Worm (Caenorhabditis elegans) whole organism, late embryonic: ENCODE measurements around the gene C28G1.2.
A peak's percentile ranks its signal among the peaks of the same experiment; 100 is the strongest.

Source experiments
- C08G9.2 ChIP-seq: sonication (generic microtip); optimal IDR thresholded peaks from 2 replicates; lab custom pipeline; 2016; ENCODE audit warnings: mild to moderate bottlenecking, missing genetic modification characterization, moderate library complexity, missing compliant biosample characterization
- K02D7.2 ChIP-seq: sonication (generic microtip); optimal IDR thresholded peaks from 2 replicates; lab custom pipeline; 2017; ENCODE audit warnings: mild to moderate bottlenecking, missing genetic modification characterization, missing compliant biosample characterization
- T23F11.4 ChIP-seq: fragments of 200-800 bp; sonication (Bioruptor generic); optimal IDR thresholded peaks from 2 replicates; lab custom pipeline; 2018; ENCODE audit warnings: mild to moderate bottlenecking, missing genetic modification characterization, missing compliant biosample characterization
- ahr-1 ChIP-seq: sonication (generic microtip); optimal IDR thresholded peaks from 2 replicates; lab custom pipeline; 2016; ENCODE audit warnings: missing genetic modification characterization, missing compliant biosample characterization
- ceh-14 ChIP-seq: sonication (generic microtip); optimal IDR thresholded peaks from 2 replicates; lab custom pipeline; 2016; ENCODE audit warnings: missing genotype, missing genetic modification characterization, missing compliant biosample characterization
- ceh-19 ChIP-seq: fragments of 200-800 bp; sonication (Bioruptor generic); optimal IDR thresholded peaks from 2 replicates; lab custom pipeline; 2018; ENCODE audit warnings: mild to moderate bottlenecking, missing genetic modification characterization, missing compliant biosample characterization
- ceh-2 ChIP-seq: sonication (generic microtip); optimal IDR thresholded peaks from 2 replicates; lab custom pipeline; 2016; ENCODE audit warnings: missing genotype, missing genetic modification characterization, missing compliant biosample characterization
- ceh-24 ChIP-seq: sonication (generic microtip); optimal IDR thresholded peaks from 2 replicates; lab custom pipeline; 2016; ENCODE audit warnings: mild to moderate bottlenecking, missing genetic modification characterization, missing compliant biosample characterization
- ceh-34 ChIP-seq: sonication (generic microtip); optimal IDR thresholded peaks from 2 replicates; lab custom pipeline; 2016; ENCODE audit warnings: mild to moderate bottlenecking, missing genetic modification characterization, missing compliant biosample characterization
- ceh-45 ChIP-seq: fragments of 200-800 bp; sonication (Bioruptor generic); IDR thresholded peaks from 2 replicates; pipeline ENCODE4 v1.3.6; 2022; ENCODE audit warnings: missing genetic modification reagents, missing genetic modification characterization, missing compliant biosample characterization
- ceh-48 ChIP-seq: sonication (generic microtip); optimal IDR thresholded peaks from 2 replicates; lab custom pipeline; 2016; ENCODE audit warnings: missing genetic modification characterization, inconsistent platforms, missing compliant biosample characterization
- ceh-6 ChIP-seq: fragments of 200-800 bp; sonication (Bioruptor generic); optimal IDR thresholded peaks from 2 replicates; lab custom pipeline; 2018; ENCODE audit warnings: mild to moderate bottlenecking, missing genetic modification characterization, missing compliant biosample characterization
- dmd-4 ChIP-seq: sonication (generic microtip); optimal IDR thresholded peaks from 2 replicates; lab custom pipeline; 2016; ENCODE audit warnings: borderline replicate concordance, missing genetic modification characterization, missing compliant biosample characterization
- dve-1 ChIP-seq: sonication (generic microtip); optimal IDR thresholded peaks from 2 replicates; lab custom pipeline; 2017; ENCODE audit warnings: antibody characterized with exemption, mild to moderate bottlenecking, missing genetic modification characterization, missing compliant biosample characterization
- elt-4 ChIP-seq: sonication (generic microtip); optimal IDR thresholded peaks from 2 replicates; lab custom pipeline; 2016; ENCODE audit warnings: missing genetic modification characterization, missing compliant biosample characterization
- fax-1 ChIP-seq: sonication (generic microtip); optimal IDR thresholded peaks from 2 replicates; lab custom pipeline; 2016; ENCODE audit warnings: missing genotype, missing genetic modification characterization, missing compliant biosample characterization
- fkh-10 ChIP-seq: fragments of 150-350 bp; optimal IDR thresholded peaks from 2 replicates; lab custom pipeline; 2014; ENCODE audit warnings: missing biosample characterization, missing genetic modification reagents, missing genetic modification characterization
- hlh-30 ChIP-seq: sonication (generic microtip); optimal IDR thresholded peaks from 2 replicates; lab custom pipeline; 2017; ENCODE audit warnings: antibody characterized with exemption, missing genetic modification characterization, missing compliant biosample characterization; ENCODE audit not compliant: insufficient read depth
- hlh-6 ChIP-seq: sonication (generic microtip); optimal IDR thresholded peaks from 2 replicates; lab custom pipeline; 2016; ENCODE audit warnings: missing genotype, missing genetic modification characterization, missing compliant biosample characterization
- hlh-8 ChIP-seq: sonication (generic microtip); optimal IDR thresholded peaks from 2 replicates; lab custom pipeline; 2016; ENCODE audit warnings: missing genotype, missing genetic modification characterization, missing compliant biosample characterization
- lim-6 ChIP-seq: sonication (generic microtip); optimal IDR thresholded peaks from 2 replicates; lab custom pipeline; 2016; ENCODE audit warnings: missing genetic modification characterization, missing compliant biosample characterization
- lin-11 ChIP-seq: fragments of 200-800 bp; sonication (Bioruptor generic); optimal IDR thresholded peaks from 2 replicates; lab custom pipeline; 2018; ENCODE audit warnings: mild to moderate bottlenecking, missing genetic modification characterization, missing compliant biosample characterization
- mec-3 ChIP-seq: sonication (generic microtip); optimal IDR thresholded peaks from 2 replicates; lab custom pipeline; 2016; ENCODE audit warnings: borderline replicate concordance, missing genetic modification characterization, missing compliant biosample characterization
- nfya-1 ChIP-seq: sonication (generic microtip); optimal IDR thresholded peaks from 2 replicates; lab custom pipeline; 2017; ENCODE audit warnings: missing genetic modification characterization, mild to moderate bottlenecking, missing compliant biosample characterization, antibody characterized with exemption, moderate library complexity
- nhr-232 ChIP-seq: sonication (generic microtip); optimal IDR thresholded peaks from 2 replicates; lab custom pipeline; 2016; ENCODE audit warnings: missing genetic modification characterization, missing compliant biosample characterization
- pat-9 ChIP-seq: fragments of 200-800 bp; sonication (Bioruptor generic); optimal IDR thresholded peaks from 2 replicates; lab custom pipeline; 2018; ENCODE audit warnings: mild to moderate bottlenecking, missing genetic modification characterization, moderate library complexity, missing compliant biosample characterization
- pha-2 ChIP-seq: sonication (generic microtip); optimal IDR thresholded peaks from 2 replicates; lab custom pipeline; 2017; ENCODE audit warnings: mild to moderate bottlenecking, missing genetic modification characterization, missing compliant biosample characterization
- pha-4 ChIP-seq: fragments of 150-350 bp; optimal IDR thresholded peaks from 2 replicates; lab custom pipeline; 2018; ENCODE audit warnings: missing biosample characterization, missing genetic modification reagents, missing genetic modification characterization
- pros-1 ChIP-seq: fragments of 150-350 bp; optimal IDR thresholded peaks from 2 replicates; lab custom pipeline; 2014; ENCODE audit warnings: missing biosample characterization, missing genetic modification reagents, missing genetic modification characterization
- sdc-2 ChIP-seq: sonication (generic microtip); optimal IDR thresholded peaks from 2 replicates; lab custom pipeline; 2016; ENCODE audit warnings: missing genotype, missing genetic modification characterization, missing compliant biosample characterization
- sox-2 ChIP-seq: fragments of 200-800 bp; sonication (Bioruptor generic); IDR thresholded peaks from 2 replicates; pipeline ENCODE4 v1.3.6; 2022; ENCODE audit warnings: missing genetic modification reagents, missing genetic modification characterization, missing compliant biosample characterization
- tbx-2 ChIP-seq: sonication (generic microtip); optimal IDR thresholded peaks from 2 replicates; lab custom pipeline; 2016; ENCODE audit warnings: missing genetic modification characterization, missing compliant biosample characterization
- tbx-7 ChIP-seq: sonication (generic microtip); optimal IDR thresholded peaks from 2 replicates; lab custom pipeline; 2016; ENCODE audit warnings: missing genotype, missing genetic modification characterization, missing compliant biosample characterization
- ttx-3 ChIP-seq: sonication (generic microtip); optimal IDR thresholded peaks from 2 replicates; lab custom pipeline; 2016; ENCODE audit warnings: missing genetic modification reagents, missing genetic modification characterization, missing compliant biosample characterization
- unc-42 ChIP-seq: sonication (generic microtip); optimal IDR thresholded peaks from 2 replicates; lab custom pipeline; 2016; ENCODE audit warnings: missing genotype, missing genetic modification characterization, missing compliant biosample characterization
- unc-55 ChIP-seq: sonication (generic microtip); optimal IDR thresholded peaks from 2 replicates; lab custom pipeline; 2017; ENCODE audit warnings: missing biosample characterization, missing genetic modification reagents, missing genetic modification characterization
- ztf-16 ChIP-seq: sonication (generic microtip); optimal IDR thresholded peaks from 2 replicates; lab custom pipeline; 2017; ENCODE audit warnings: missing genetic modification characterization, missing compliant biosample characterization

Gene C28G1.2

ce11 chrX:8790093-8790492, 45.7 kb upstream of the C28G1.2 start:
- TF ChIP-seq sox-2 (GFP tag; lab: Robert Waterston, UW) (no peak), lin-11 (tag; lab: Kevin White, UChicago) (no peak), ceh-24 (tag; lab: Kevin White, UChicago) (no peak)
- TF ChIP-seq, all 69 proteins: peak for 0

- TF ChIP-seq nfya-1 (tag; lab: Kevin White, UChicago) (peak; percentile 4), elt-4 (tag; lab: Kevin White, UChicago) (no peak), ceh-48 (peak; percentile 22)
Measured at ce11 chrX:8791821-8792220, 44.0 kb upstream of the C28G1.2 start, which contains the start of gene chup-1. TSS of gene chup-1 (plus strand) at chrX:8792160.

ce11 chrX:8796699-8797282, 39.0 kb upstream of the C28G1.2 start, which contains the start of gene R04E5.7:
TSS of gene R04E5.7 (minus strand) at chrX:8797262.
- TF ChIP-seq hlh-30 (tag; lab: Kevin White, UChicago): no peak
- no peak for TF ChIP-seq ceh-48
- TF ChIP-seq pros-1: no peak
- no peak for TF ChIP-seq tbx-2 (tag; lab: Kevin White, UChicago)
- TF ChIP-seq ceh-24 (tag; lab: Kevin White, UChicago): no peak
- TF ChIP-seq fkh-10 (GFP tag; lab: Kevin White, UChicago): no peak
- TF ChIP-seq K02D7.2 (tag; lab: Kevin White, UChicago): no peak
- TF ChIP-seq nhr-232 (tag; lab: Kevin White, UChicago): no peak
- TF ChIP-seq T23F11.4: peak; percentile 36
- TF ChIP-seq fax-1 (tag; lab: Kevin White, UChicago): no peak
- no peak for TF ChIP-seq ahr-1 (tag; lab: Kevin White, UChicago)
- peak; percentile 37 for TF ChIP-seq C08G9.2
- TF ChIP-seq unc-55 (GFP tag; lab: Kevin White, UChicago): no peak

- TF ChIP-seq hlh-6: no peak
- TF ChIP-seq tbx-7 (tag; lab: Kevin White, UChicago): no peak
- TF ChIP-seq sdc-2: no peak
- TF ChIP-seq pat-9 (tag; lab: Kevin White, UChicago): no peak
Measured at ce11 chrX:8797653-8798052, 38.2 kb upstream of the C28G1.2 start.

- no peak for TF ChIP-seq dmd-4 (tag; lab: Kevin White, UChicago)
- TF ChIP-seq elt-4 (tag; lab: Kevin White, UChicago): no peak
- TF ChIP-seq ceh-14 (tag; lab: Kevin White, UChicago): no peak
- TF ChIP-seq ceh-19 (GFP tag; lab: Kevin White, UChicago): no peak
- TF ChIP-seq pha-4: no peak
- no peak for TF ChIP-seq ceh-45 (GFP tag; lab: Robert Waterston, UW)
- no peak for TF ChIP-seq ztf-16 (tag; lab: Kevin White, UChicago)
- no peak for TF ChIP-seq C08G9.2
- no peak for TF ChIP-seq ttx-3 (tag; lab: Kevin White, UChicago)
- no peak for TF ChIP-seq ceh-2 (tag; lab: Kevin White, UChicago)
- no peak for TF ChIP-seq pha-2 (tag; lab: Kevin White, UChicago)
Measured at ce11 chrX:8799925-8800324, 35.9 kb upstream of the C28G1.2 start.

ce11 chrX:8800355-8800754, 35.5 kb upstream of the C28G1.2 start:
- TF ChIP-seq lim-6 (tag; lab: Kevin White, UChicago): no peak
- TF ChIP-seq ceh-19 (GFP tag; lab: Kevin White, UChicago): no peak
- no peak for TF ChIP-seq ceh-6 (GFP tag; lab: Kevin White, UChicago)
- no peak for TF ChIP-seq unc-42 (tag; lab: Kevin White, UChicago)
- no peak for TF ChIP-seq ceh-34 (tag; lab: Kevin White, UChicago)
- TF ChIP-seq pha-2 (tag; lab: Kevin White, UChicago): no peak
- no peak for TF ChIP-seq mec-3 (tag; lab: Kevin White, UChicago)
- TF ChIP-seq dve-1 (tag; lab: Kevin White, UChicago): no peak
- TF ChIP-seq pros-1: no peak
- TF ChIP-seq hlh-8 (tag; lab: Kevin White, UChicago): no peak
